Worm (Caenorhabditis elegans): Measurements from ENCODE around the gene smap-1.

ce11 chrIII:10769693-10770092 lies 30.1 kb upstream of the smap-1 start:
- no peak for TF ChIP-seq fos-1 (tag; optimal IDR thresholded peaks at IDR 0.05)
- no peak for TF ChIP-seq unc-62 (GFP tag; optimal IDR thresholded peaks at IDR 0.05)
- TF ChIP-seq lsy-12 (tag; optimal IDR thresholded peaks at IDR 0.05) = no peak
- no peak for TF ChIP-seq unc-39 (tag; optimal IDR thresholded peaks at IDR 0.05)
- TF ChIP-seq ceh-16 (tag; optimal IDR thresholded peaks at IDR 0.05) = no peak
- TF ChIP-seq ama-1 (optimal IDR thresholded peaks at IDR 0.05) = no peak
- no peak for TF ChIP-seq snpc-4 (tag; optimal IDR thresholded peaks at IDR 0.05)
- no peak for TF ChIP-seq pha-4 (tag; optimal IDR thresholded peaks at IDR 0.05)
- no peak for TF ChIP-seq nhr-23 (tag; optimal IDR thresholded peaks at IDR 0.05)
- no peak for TF ChIP-seq elt-2 (tag; optimal IDR thresholded peaks at IDR 0.05)
- TF ChIP-seq nhr-76 (tag; optimal IDR thresholded peaks at IDR 0.05) = no peak
- no peak for TF ChIP-seq ceh-82 (tag; optimal IDR thresholded peaks at IDR 0.05)

All from whole organism, L3 larva.